Worm (Caenorhabditis elegans): ENCODE measurements around the gene F42A9.7.

DNA sequence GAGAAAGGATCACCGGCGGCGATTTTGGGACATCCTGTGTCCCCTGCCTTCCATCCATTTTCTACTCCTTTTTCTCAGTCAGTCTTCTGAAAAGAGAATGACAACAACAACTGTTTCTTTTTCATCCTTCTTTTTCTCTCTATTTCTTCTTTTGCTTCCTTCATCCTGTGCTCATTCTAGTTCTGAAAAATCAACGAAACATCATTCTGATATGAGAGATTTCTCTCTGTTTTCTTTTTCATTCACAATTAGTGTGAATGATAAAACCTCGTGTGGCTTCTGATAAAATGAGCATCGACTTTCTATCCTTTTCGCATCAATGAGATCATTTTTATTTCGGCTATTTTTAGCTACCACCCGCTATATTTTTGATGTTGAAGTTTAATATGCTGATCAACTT is 11.7 kb downstream of the F42A9.7 start:
- TF ChIP-seq aly-2 (tag; optimal IDR thresholded peaks at IDR 0.05): no peak
- no peak for TF ChIP-seq T20F7.1 (GFP tag; optimal IDR thresholded peaks at IDR 0.05)
- TF ChIP-seq mxl-2 (GFP tag; conservative IDR thresholded peaks at IDR 0.05): no peak

All from whole organism, L4 larva.